Worm (Caenorhabditis elegans): Measurements from ENCODE around the gene ubxn-6.

Gene ubxn-6

DNA sequence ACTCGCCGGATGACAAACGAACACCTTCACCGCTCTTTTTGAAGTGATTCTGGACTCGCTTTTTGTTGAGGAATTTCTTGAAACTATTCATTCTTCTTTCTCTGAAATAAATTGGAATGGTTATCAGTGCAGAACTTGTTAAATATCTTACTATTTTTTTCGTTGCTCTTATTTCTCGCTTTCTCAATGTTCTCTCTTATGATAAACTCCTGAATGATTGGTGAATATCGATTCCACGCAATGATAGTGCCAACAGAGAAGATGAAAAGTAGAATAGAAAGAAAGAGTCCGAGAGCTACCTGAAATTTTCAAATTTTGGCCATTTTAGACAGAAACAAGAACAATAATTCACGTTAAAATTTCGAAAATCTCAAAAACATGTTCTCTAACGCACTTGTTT lies at the start of gene ubxn-6:
ubxn-6 (minus strand) TSS at position 101 of the 400 bp plus-strand sequence.
- no peak for TF ChIP-seq egl-27 (tag; optimal IDR thresholded peaks at IDR 0.05)
- no peak for TF ChIP-seq nhr-237 (tag; optimal IDR thresholded peaks at IDR 0.05)
- TF ChIP-seq fkh-10 (GFP tag; optimal IDR thresholded peaks at IDR 0.05): no peak
- no peak for TF ChIP-seq ztf-4 (tag; optimal IDR thresholded peaks at IDR 0.05)
- no peak for TF ChIP-seq nhr-12 (tag; optimal IDR thresholded peaks at IDR 0.05)
- no peak for TF ChIP-seq elt-2 (tag; optimal IDR thresholded peaks at IDR 0.05)

- TF ChIP-seq jun-1 (tag; optimal IDR thresholded peaks at IDR 0.05) (no peak), fos-1 (tag; optimal IDR thresholded peaks at IDR 0.05) (no peak), ztf-11 (tag; optimal IDR thresholded peaks at IDR 0.05) (no peak), nfya-1 (tag; optimal IDR thresholded peaks at IDR 0.05; ENCODE audit: insufficient read depth) (no peak), elt-1 (tag; optimal IDR thresholded peaks at IDR 0.05) (no peak)
Observed at ce11 chrIV:4858573-4858972, 49.3 kb upstream of the ubxn-6 start, which contains the start of gene Y17G9A.3. Gene Y17G9A.3 (minus strand): TSS chrIV:4858673.

- TF ChIP-seq sea-2 (GFP tag; optimal IDR thresholded peaks at IDR 0.05) (no peak), elt-2 (tag; optimal IDR thresholded peaks at IDR 0.05) (no peak), ztf-11 (tag; optimal IDR thresholded peaks at IDR 0.05) (no peak), aly-2 (tag; optimal IDR thresholded peaks at IDR 0.05) (no peak), nhr-12 (tag; optimal IDR thresholded peaks at IDR 0.05) (no peak), skn-1 (tag; optimal IDR thresholded peaks at IDR 0.05) (no peak), daf-12 (tag; optimal IDR thresholded peaks at IDR 0.05) (no peak), snpc-4 (tag; optimal IDR thresholded peaks at IDR 0.05) (no peak), ceh-9 (tag; optimal IDR thresholded peaks at IDR 0.05) (no peak)
Observed at ce11 chrIV:4856195-4856594, 46.9 kb upstream of the ubxn-6 start, which contains the start of gene Y17G9A.2. Gene Y17G9A.2 (minus strand): TSS chrIV:4856295.

DNA sequence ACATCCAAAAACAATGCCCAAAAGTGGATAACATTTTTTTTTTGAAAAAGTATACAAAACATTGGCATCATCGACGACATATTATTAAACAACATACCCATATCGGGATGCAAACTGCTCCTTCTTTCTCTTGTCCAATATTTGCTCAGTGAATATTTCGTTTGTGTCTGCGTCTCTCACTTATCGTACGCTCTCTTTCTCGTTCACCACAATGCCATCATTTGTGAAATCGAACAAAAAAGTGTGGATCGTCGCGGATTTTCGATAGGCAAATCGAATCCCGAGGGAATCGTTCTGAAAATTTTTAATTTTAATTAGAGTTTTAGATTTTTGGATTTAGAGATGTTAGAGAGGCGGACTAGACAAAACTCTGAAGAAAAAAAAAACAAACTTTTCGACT lies 37.5 kb upstream of the ubxn-6 start, which contains the start of gene tat-2:
tat-2 (minus strand) TSS at position 101 of the 400 bp plus-strand sequence.
- TF ChIP-seq nhr-77 (tag; optimal IDR thresholded peaks at IDR 0.05): no peak
- TF ChIP-seq pha-4 (tag; optimal IDR thresholded peaks at IDR 0.05): peak; percentile 58

DNA sequence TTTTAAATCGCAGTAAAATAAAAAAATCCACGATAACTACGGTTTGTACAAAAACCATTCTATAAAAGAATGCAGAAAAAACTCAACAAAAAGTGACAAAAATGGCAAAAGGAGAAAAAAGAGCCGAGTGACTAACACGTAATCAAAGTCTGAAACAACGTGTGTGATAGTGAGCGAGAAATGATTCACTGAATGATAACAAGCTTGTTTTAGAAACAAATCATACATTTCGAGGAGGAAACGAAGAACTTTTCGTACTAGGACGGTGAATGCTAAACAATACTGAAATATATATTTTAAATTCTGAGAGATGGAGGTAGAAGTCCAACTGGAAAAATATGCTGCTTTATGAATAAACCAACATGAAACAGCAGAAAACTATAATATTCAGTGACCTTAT lies 32.7 kb upstream of the ubxn-6 start:
- TF ChIP-seq pqm-1 (tag; optimal IDR thresholded peaks at IDR 0.05) (peak; percentile 65), elt-2 (tag; optimal IDR thresholded peaks at IDR 0.05) (peak; percentile 61), nhr-12 (tag; optimal IDR thresholded peaks at IDR 0.05) (no peak)

- TF ChIP-seq daf-12 (tag; optimal IDR thresholded peaks at IDR 0.05) (no peak), fos-1 (tag; optimal IDR thresholded peaks at IDR 0.05) (no peak), nhr-67 (tag; optimal IDR thresholded peaks at IDR 0.05) (no peak), zag-1 (tag; optimal IDR thresholded peaks at IDR 0.05) (no peak), nhr-12 (tag; optimal IDR thresholded peaks at IDR 0.05) (no peak), egl-5 (tag; optimal IDR thresholded peaks at IDR 0.05) (no peak), ceh-82 (tag; optimal IDR thresholded peaks at IDR 0.05) (no peak), nhr-237 (tag; optimal IDR thresholded peaks at IDR 0.05) (no peak)
Observed at ce11 chrIV:4829641-4830040, 20.3 kb upstream of the ubxn-6 start.

DNA sequence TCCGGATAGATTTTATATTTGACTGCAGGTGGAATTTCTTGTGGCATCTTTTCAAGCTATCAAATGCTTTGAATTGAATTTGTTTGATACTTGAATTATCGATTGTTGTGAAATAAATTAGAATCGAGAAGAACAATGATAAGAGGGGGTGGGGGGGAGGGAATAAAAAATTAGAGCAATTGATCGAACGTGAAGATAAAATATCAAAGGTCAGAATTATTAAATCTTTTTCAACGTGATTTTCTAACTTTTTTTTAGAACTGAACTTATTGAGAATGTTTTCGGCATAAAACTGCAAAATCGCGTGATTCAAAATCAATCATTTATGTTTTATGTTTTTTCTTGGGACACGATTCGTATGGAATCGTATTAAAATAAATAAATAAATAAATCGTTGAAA lies 17.9 kb upstream of the ubxn-6 start, which contains the start of gene mpz-4:
mpz-4 (minus strand) TSS at position 101 of the 400 bp plus-strand sequence.
- TF ChIP-seq jun-1 (tag; optimal IDR thresholded peaks at IDR 0.05) (no peak), daf-12 (tag; optimal IDR thresholded peaks at IDR 0.05) (no peak), nhr-28 (tag; optimal IDR thresholded peaks at IDR 0.05) (no peak)

DNA sequence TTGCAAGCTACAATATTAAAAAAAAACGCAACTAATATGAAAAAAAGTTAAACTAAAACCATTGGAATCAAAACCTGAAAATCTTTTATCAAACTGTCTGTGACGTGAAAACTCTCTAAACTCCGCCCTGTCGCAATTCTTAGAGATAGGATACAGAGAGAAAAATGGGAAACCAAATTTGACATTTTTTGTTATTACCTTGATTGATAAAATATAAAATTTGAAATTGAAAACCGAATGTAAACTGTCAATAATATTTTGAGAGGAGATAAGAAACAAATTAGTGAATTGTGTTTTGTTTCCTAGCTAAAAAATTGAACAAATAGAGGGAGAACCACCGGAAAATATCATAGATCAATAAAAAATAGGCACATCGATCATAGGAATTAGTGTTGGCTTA lies 12.5 kb upstream of the ubxn-6 start:
- peak; percentile 37 for TF ChIP-seq pqm-1 (tag; optimal IDR thresholded peaks at IDR 0.05)
- TF ChIP-seq elt-2 (tag; optimal IDR thresholded peaks at IDR 0.05): peak; percentile 69
- no peak for TF ChIP-seq nhr-11 (tag; optimal IDR thresholded peaks at IDR 0.05)

DNA sequence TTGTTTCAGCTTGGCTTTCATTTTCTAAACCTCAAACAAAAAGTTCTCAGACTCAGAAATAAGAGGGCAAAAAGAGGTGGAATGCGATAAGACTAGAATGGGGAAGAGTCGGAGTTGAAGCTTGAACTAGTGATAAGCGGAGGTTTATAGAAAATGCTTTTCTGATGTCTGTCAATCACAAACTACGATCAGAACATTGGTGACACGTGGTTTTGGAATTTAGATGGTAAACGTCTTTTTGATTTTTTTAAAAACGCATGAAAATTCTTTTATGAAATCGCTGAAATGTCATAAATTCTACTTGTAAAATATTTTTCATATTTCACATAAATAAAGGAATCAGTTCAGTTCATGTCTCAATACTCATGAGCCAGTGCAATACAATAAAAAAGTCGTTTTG lies 11.8 kb upstream of the ubxn-6 start, which contains the start of gene H06H21.8:
H06H21.8 (minus strand) TSS at position 78 of the 400 bp plus-strand sequence.
- TF ChIP-seq elt-2 (tag; optimal IDR thresholded peaks at IDR 0.05): peak; percentile 80
- peak; percentile 69 for TF ChIP-seq pqm-1 (tag; optimal IDR thresholded peaks at IDR 0.05)
- no peak for TF ChIP-seq elt-3 (tag; optimal IDR thresholded peaks at IDR 0.05)
